Worm (Caenorhabditis elegans) whole organism, L4 larva: Measurements from ENCODE around the gene F58E6.5.

ENCODE experiments used
- F44E2.7 ChIP-seq: fragments of 200-800 bp; sonication (Bioruptor generic); IDR thresholded peaks from 2 replicates; pipeline ENCODE4 v2.1.2; 2022; ENCODE audit warnings: missing genetic modification characterization, missing compliant biosample characterization
- ceh-82 ChIP-seq: sonication (generic microtip); optimal IDR thresholded peaks from 2 replicates; lab custom pipeline; 2017; ENCODE audit warnings: missing biosample characterization, missing genetic modification characterization
- ces-1 ChIP-seq: fragments of 150-350 bp; sonication (generic microtip); optimal IDR thresholded peaks from 4 replicates; lab custom pipeline; 2014; ENCODE audit warnings: missing biosample characterization, missing genetic modification reagents, missing genetic modification characterization
- fos-1 ChIP-seq: fragments of 150-350 bp; optimal IDR thresholded peaks from 2 replicates; lab custom pipeline; 2014; ENCODE audit warnings: missing biosample characterization, missing genetic modification characterization
- hlh-30 ChIP-seq: sonication (generic microtip); optimal IDR thresholded peaks from 2 replicates; lab custom pipeline; 2017; ENCODE audit warnings: antibody characterized with exemption, mild to moderate bottlenecking, missing genetic modification characterization, missing compliant biosample characterization; ENCODE audit not compliant: insufficient read depth
- lsy-2 ChIP-seq, 2 experiments: fragments of 150-350 bp in 1 of 2; sonication (generic microtip) in 1 of 2; optimal IDR thresholded peaks; 2 replicates each; lab custom pipeline; 2014 to 2017; ENCODE audit warnings: missing biosample characterization in 2 of 2, missing genetic modification characterization in 2 of 2
- nhr-11 ChIP-seq: fragments of 150-350 bp; optimal IDR thresholded peaks from 2 replicates; lab custom pipeline; 2014; ENCODE audit warnings: missing biosample characterization, missing genetic modification characterization
- nhr-77 ChIP-seq: fragments of 150-350 bp; optimal IDR thresholded peaks from 2 replicates; lab custom pipeline; 2014; ENCODE audit warnings: missing biosample characterization, missing genetic modification characterization
- pha-4 ChIP-seq, 2 experiments: fragments of 150-350 bp in 1 of 2; fragments of 200-800 bp in 1 of 2; sonication (Bioruptor generic) in 1 of 2; IDR thresholded peaks in 1 of 2; optimal IDR thresholded peaks in 1 of 2; 2 replicates each; pipeline versions ENCODE4 v1.3.6 to Lab custom; 2014 to 2022; ENCODE audit warnings: missing genetic modification characterization in 2 of 2, missing genetic modification reagents in 2 of 2, missing biosample characterization in 1 of 2, missing compliant biosample characterization in 1 of 2
- snpc-4 ChIP-seq: fragments of 150-350 bp; optimal IDR thresholded peaks from 2 replicates; lab custom pipeline; 2014; ENCODE audit warnings: missing biosample characterization, missing genetic modification characterization
- spr-1 ChIP-seq: sonication (generic microtip); optimal IDR thresholded peaks from 2 replicates; lab custom pipeline; 2016; ENCODE audit warnings: mild to moderate bottlenecking, missing genetic modification characterization, missing compliant biosample characterization
- tag-97 ChIP-seq: fragments of 200-800 bp; sonication (Bioruptor generic); IDR thresholded peaks from 2 replicates; pipeline ENCODE4 v1.3.6; 2022; ENCODE audit warnings: missing genetic modification characterization, missing compliant biosample characterization
- zip-11 ChIP-seq: fragments of 200-800 bp; sonication (Bioruptor generic); IDR thresholded peaks from 2 replicates; pipeline ENCODE4 v1.3.6; 2022; ENCODE audit warnings: missing genetic modification characterization, missing compliant biosample characterization

ce11 chrV:9786721-9787131 is 32.4 kb upstream of the F58E6.5 start, which contains the start of gene F46B6.6:
- TF ChIP-seq snpc-4 (tag; lab: Kevin White, UChicago): no peak
- TF ChIP-seq ceh-82 (tag; lab: Kevin White, UChicago): no peak
- TF ChIP-seq nhr-77 (tag; lab: Kevin White, UChicago): no peak
- TF ChIP-seq hlh-30 (tag; lab: Kevin White, UChicago): no peak
- no peak for TF ChIP-seq pha-4 (GFP tag; IDR thresholded peaks at IDR 0.05; lab: Robert Waterston, UW)
- TF ChIP-seq pha-4 (tag; optimal IDR thresholded peaks at IDR 0.05; lab: Kevin White, UChicago): no peak
- peak in 1 of 2 experiments; percentile 30 for TF ChIP-seq lsy-2 (tag; optimal IDR thresholded peaks at IDR 0.05; lab: Kevin White, UChicago)
- TF ChIP-seq ces-1 (GFP tag; lab: Kevin White, UChicago): no peak
- no peak for TF ChIP-seq nhr-11 (tag; lab: Kevin White, UChicago)
- no peak for TF ChIP-seq fos-1 (tag; lab: Kevin White, UChicago)
- TF ChIP-seq tag-97 (GFP tag; lab: Robert Waterston, UW): no peak
- TF ChIP-seq zip-11 (GFP tag; lab: Robert Waterston, UW): no peak
- TF ChIP-seq spr-1 (tag; lab: Kevin White, UChicago): no peak
- no peak for TF ChIP-seq F44E2.7 (GFP tag; lab: Robert Waterston, UW)
